Worm (Caenorhabditis elegans): ENCODE results near the gene ZK1240.6.

- TF ChIP-seq him-1 (tag; optimal IDR thresholded peaks at IDR 0.05): no peak
- no peak for TF ChIP-seq ZK185.1 (tag; optimal IDR thresholded peaks at IDR 0.05; ENCODE audit: poor library complexity, severe bottlenecking)
- TF ChIP-seq lir-1 (GFP tag; conservative IDR thresholded peaks at IDR 0.05): no peak
- no peak for TF ChIP-seq bed-2 (GFP tag; IDR thresholded peaks at IDR 0.05)
- TF ChIP-seq unc-62 (GFP tag; optimal IDR thresholded peaks at IDR 0.05): no peak
- no peak for TF ChIP-seq egl-44 (GFP tag; IDR thresholded peaks at IDR 0.05)
- no peak for TF ChIP-seq nhr-27 (tag; optimal IDR thresholded peaks at IDR 0.05)
- TF ChIP-seq F49E8.2 (tag; optimal IDR thresholded peaks at IDR 0.05; ENCODE audit: insufficient read depth): no peak
Observed at ce11 chrII:2320097-2320496, 2.6 kb downstream of the ZK1240.6 start, which contains the start of gene ZK1240.3.
